Fruit fly (Drosophila melanogaster) whole organism, adult: ENCODE measurements around the gene CG7906.

ENCODE experiments used
- CG12768 ChIP-seq: fragments of 200-800 bp; sonication (Bioruptor generic); optimal IDR thresholded peaks from 2 replicates; lab custom pipeline; 2017; ENCODE audit warnings: missing biosample characterization, missing genetic modification characterization, mild to moderate bottlenecking, moderate library complexity, missing genetic modification reagents
- CG1620 ChIP-seq: fragments of 200-800 bp; sonication (Bioruptor generic); optimal IDR thresholded peaks from 2 replicates; lab custom pipeline; 2016; ENCODE audit warnings: missing biosample characterization, missing genetic modification characterization
- CG7101 ChIP-seq: fragments of 200-800 bp; sonication (Bioruptor generic); optimal IDR thresholded peaks from 2 replicates; lab custom pipeline; 2018; ENCODE audit warnings: missing biosample characterization, mild to moderate bottlenecking, missing genetic modification characterization, moderate library complexity
- Clk ChIP-seq: fragments of 200-800 bp; sonication (Bioruptor generic); optimal IDR thresholded peaks from 2 replicates; lab custom pipeline; 2017; ENCODE audit warnings: missing biosample characterization, missing genetic modification characterization
- kay ChIP-seq: fragments of 200-800 bp; sonication (Bioruptor generic); peaks from one replicate; lab custom pipeline; 2016; ENCODE audit warnings: missing biosample characterization, missing genetic modification characterization, borderline replicate concordance
- pad ChIP-seq: fragments of 200-800 bp; sonication (Bioruptor generic); optimal IDR thresholded peaks from 3 replicates; lab custom pipeline; 2017; ENCODE audit warnings: missing biosample characterization, missing genetic modification characterization, mild to moderate bottlenecking, moderate library complexity, missing genetic modification reagents

DNA sequence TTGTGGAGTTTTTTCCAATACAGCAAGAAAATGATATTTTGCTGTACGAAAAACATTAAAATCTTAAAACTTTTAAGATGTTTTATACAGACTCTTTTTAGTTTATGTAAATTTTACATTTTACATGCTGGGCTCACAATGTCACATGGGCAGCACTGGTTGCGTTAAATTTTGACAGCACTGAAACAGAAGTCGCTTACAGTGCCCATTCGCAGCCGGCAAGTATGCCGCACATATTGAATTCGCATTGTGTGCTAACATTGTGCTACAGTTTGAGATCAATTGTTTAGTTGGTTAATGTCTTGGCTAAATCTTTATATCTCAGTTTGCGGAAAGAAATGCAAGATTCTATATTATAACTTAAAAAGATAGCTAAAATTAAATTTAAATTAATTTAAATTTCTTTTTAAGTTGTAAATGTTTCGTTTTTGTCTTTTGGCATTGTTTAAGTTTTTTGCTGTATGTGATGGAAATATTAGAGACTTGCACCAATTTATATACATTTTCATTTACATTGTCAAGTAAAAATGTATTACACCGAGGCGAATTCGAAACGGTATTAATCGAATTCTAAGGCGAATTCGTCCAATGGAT lies 24.0 kb upstream of the CG7906 start:
- TF ChIP-seq kay (GFP tag; lab: Kevin White, UChicago) (no peak), CG7101 (tag; lab: Kevin White, UChicago) (no peak), CG12768 (no peak), pad (no peak), CG1620 (no peak), Clk (no peak)
